Worm (Caenorhabditis elegans): ENCODE results near the gene F09C12.2.

ce11 chrII:5086143-5086542, 23.7 kb upstream of the F09C12.2 start:
- TF ChIP-seq tbx-11 (GFP tag; IDR thresholded peaks at IDR 0.05) (no peak), ceh-36 (tag; optimal IDR thresholded peaks at IDR 0.05) (no peak), hmg-4 (GFP tag; optimal IDR thresholded peaks at IDR 0.05) (no peak), ama-1 (optimal IDR thresholded peaks at IDR 0.05) (no peak), hnd-1 (tag; optimal IDR thresholded peaks at IDR 0.05) (no peak)
